Worm (Caenorhabditis elegans): ENCODE data around the gene dhs-25.

ce11 chrX:1479637-1480036 lies 6.7 kb upstream of the dhs-25 start:
- TF ChIP-seq ztf-6 (GFP tag; IDR thresholded peaks at IDR 0.05) (no peak), ztf-28 (GFP tag; IDR thresholded peaks at IDR 0.05) (no peak), ztf-18 (tag; optimal IDR thresholded peaks at IDR 0.05) (no peak), snpc-4 (GFP tag; optimal IDR thresholded peaks at IDR 0.05) (no peak), snpc-4 (tag; optimal IDR thresholded peaks at IDR 0.05) (no peak), F52B5.7 (tag; optimal IDR thresholded peaks at IDR 0.05) (no peak), Y79H2A.3 (GFP tag; conservative IDR thresholded peaks at IDR 0.05) (no peak), bed-1 (GFP tag; IDR thresholded peaks at IDR 0.05) (no peak), ama-1 (optimal IDR thresholded peaks at IDR 0.05) (no peak), ama-1 (GFP tag; optimal IDR thresholded peaks at IDR 0.05) (no peak), lin-35 (GFP tag; optimal IDR thresholded peaks at IDR 0.05) (no peak), gei-17 (GFP tag; optimal IDR thresholded peaks at IDR 0.05) (no peak), egl-18 (GFP tag; IDR thresholded peaks at IDR 0.05) (no peak)

Data from whole organism, young adult.